Fruit fly (Drosophila melanogaster): Measurements from ENCODE around the gene Ziz.

Gene Ziz

dm6 chr2L:7534917-7535316, 38.8 kb upstream of the Ziz start (continued):
- TF ChIP-seq salm (tag; optimal IDR thresholded peaks at IDR 0.05) (peak; percentile 14), crp (GFP tag; optimal IDR thresholded peaks at IDR 0.05) (no peak), pzg (GFP tag; optimal IDR thresholded peaks at IDR 0.05) (peak; percentile 8), CG10979 (tag; optimal IDR thresholded peaks at IDR 0.05) (peak; percentile 68), Kr (GFP tag; optimal IDR thresholded peaks at IDR 0.05) (no peak), CG16813 (GFP tag; IDR thresholded peaks at IDR 0.05; ENCODE audit: partially characterized antibody) (no peak), Elba2 (GFP tag; optimal IDR thresholded peaks at IDR 0.05) (peak; percentile 72), CG17186 (GFP tag; optimal IDR thresholded peaks at IDR 0.05) (peak; percentile 29), nerfin-1 (tag; optimal IDR thresholded peaks at IDR 0.05) (peak; percentile 35), CG10366 (GFP tag; IDR thresholded peaks at IDR 0.05) (peak; percentile 77), CG17328 (GFP tag; IDR thresholded peaks at IDR 0.05) (peak; percentile 81), psq (GFP tag; optimal IDR thresholded peaks at IDR 0.05) (no peak), ken (GFP tag; IDR thresholded peaks at IDR 0.05) (peak; percentile 76), CG17802 (tag; optimal IDR thresholded peaks at IDR 0.05) (peak; percentile 67), Mrtf (GFP tag; IDR thresholded peaks at IDR 0.05) (peak; percentile 75; the same call in 2 of the 3 replicates), CG14014 (GFP tag; IDR thresholded peaks at IDR 0.05) (peak; percentile 77), slbo (GFP tag; IDR thresholded peaks at IDR 0.05) (peak; percentile 91), Dref (GFP tag; IDR thresholded peaks at IDR 0.05) (no peak), gem (tag; optimal IDR thresholded peaks at IDR 0.05) (peak; percentile 76), Hr3 (GFP tag; optimal IDR thresholded peaks at IDR 0.05) (peak; percentile 79), dysf (GFP tag; IDR thresholded peaks at IDR 0.05) (peak; percentile 82), BEAF-32 (GFP tag; optimal IDR thresholded peaks at IDR 0.05) (peak; percentile 2), CG7372 (GFP tag; IDR thresholded peaks at IDR 0.05) (peak; percentile 47; the same call in 1 of the 2 replicates), eyg (GFP tag; optimal IDR thresholded peaks at IDR 0.05) (peak; percentile 20), slp2 (GFP tag; optimal IDR thresholded peaks at IDR 0.05) (no peak), CG31224 (GFP tag; IDR thresholded peaks at IDR 0.05) (peak; percentile 20; the same call in 1 of the 2 replicates), pum (GFP tag; optimal IDR thresholded peaks at IDR 0.05) (peak; percentile 20), Atf3 (GFP tag; optimal IDR thresholded peaks at IDR 0.05) (peak; percentile 83), oc (tag; optimal IDR thresholded peaks at IDR 0.05) (no peak), CG9932 (GFP tag; IDR thresholded peaks at IDR 0.05) (peak; percentile 84), Hsf (GFP tag; optimal IDR thresholded peaks at IDR 0.05) (peak; percentile 88), CG3163 (GFP tag; optimal IDR thresholded peaks at IDR 0.05) (peak; percentile 73), CG18476 (GFP tag; optimal IDR thresholded peaks at IDR 0.05) (no peak), Antp (GFP tag; optimal IDR thresholded peaks at IDR 0.05) (peak; percentile 81), HLH54F (GFP tag; optimal IDR thresholded peaks at IDR 0.05) (peak; percentile 48), Fer2 (tag; optimal IDR thresholded peaks at IDR 0.05) (peak; percentile 33), jumu (GFP tag; optimal IDR thresholded peaks at IDR 0.05) (peak; percentile 68), ewg (GFP tag; optimal IDR thresholded peaks at IDR 0.05) (peak; percentile 62), CG15514 (GFP tag; optimal IDR thresholded peaks at IDR 0.05) (peak; percentile 68), D19B (GFP tag; optimal IDR thresholded peaks at IDR 0.05) (no peak), CG12659 (GFP tag; optimal IDR thresholded peaks at IDR 0.05) (peak; percentile 54), lilli (GFP tag; optimal IDR thresholded peaks at IDR 0.05) (peak; percentile 84), Oli (tag; optimal IDR thresholded peaks at IDR 0.05) (peak; percentile 43), bbx (GFP tag; IDR thresholded peaks at IDR 0.05; ENCODE audit: partially characterized antibody) (peak; percentile 66), CG12744 (GFP tag; optimal IDR thresholded peaks at IDR 0.05) (peak; percentile 72), chif (GFP tag; optimal IDR thresholded peaks at IDR 0.05) (peak; percentile 42 to 93), btn (GFP tag; optimal IDR thresholded peaks at IDR 0.05) (peak; percentile 60), CG15011 (GFP tag; optimal IDR thresholded peaks at IDR 0.05) (peak; percentile 2), bowl (GFP tag; IDR thresholded peaks at IDR 0.05) (no peak), NK7.1 (GFP tag; optimal IDR thresholded peaks at IDR 0.05) (peak; percentile 31), ato (GFP tag; IDR thresholded peaks at IDR 0.05; ENCODE audit: partially characterized antibody) (peak; percentile 19; the same call in 1 of the 2 replicates)

All from whole organism, embryonic.